Worm (Caenorhabditis elegans) whole organism, L3 larva: ENCODE data around the gene K05F6.8.

Source experiments
- ZK546.5 ChIP-seq: sonication (generic microtip); optimal IDR thresholded peaks from 2 replicates; lab custom pipeline; 2017; ENCODE audit warnings: missing biosample characterization, missing genetic modification characterization
- aly-2 ChIP-seq: fragments of 150-350 bp; optimal IDR thresholded peaks from 2 replicates; lab custom pipeline; 2014; ENCODE audit warnings: missing biosample characterization, missing genetic modification characterization
- ama-1 ChIP-seq: fragments of 150-350 bp; optimal IDR thresholded peaks from 2 replicates; lab custom pipeline; 2018
- ceh-82 ChIP-seq: fragments of 150-350 bp; optimal IDR thresholded peaks from 2 replicates; lab custom pipeline; 2014; ENCODE audit warnings: missing biosample characterization, missing genetic modification characterization
- ceh-9 ChIP-seq: sonication (generic microtip); optimal IDR thresholded peaks from 2 replicates; lab custom pipeline; 2018; ENCODE audit warnings: missing biosample characterization, missing genetic modification characterization
- daf-12 ChIP-seq: fragments of 150-350 bp; optimal IDR thresholded peaks from 2 replicates; lab custom pipeline; 2014; ENCODE audit warnings: missing biosample characterization, missing genetic modification reagents, missing genetic modification characterization
- elt-2 ChIP-seq: sonication (generic microtip); optimal IDR thresholded peaks from 2 replicates; lab custom pipeline; 2016; ENCODE audit warnings: missing genetic modification reagents, mild to moderate bottlenecking, missing genetic modification characterization, missing compliant biosample characterization
- elt-3 ChIP-seq, 3 experiments: fragments of 150-350 bp in 1 of 3; sonication (generic microtip) in 2 of 3; optimal IDR thresholded peaks; 2 replicates in 2 of 3; 4 replicates in 1 of 3; lab custom pipeline; 2014 to 2017; ENCODE audit warnings: missing biosample characterization in 3 of 3, missing genetic modification characterization in 3 of 3
- fkh-10 ChIP-seq: sonication (generic microtip); optimal IDR thresholded peaks from 2 replicates; lab custom pipeline; 2017; ENCODE audit warnings: missing biosample characterization, missing genetic modification reagents, missing genetic modification characterization
- fkh-2 ChIP-seq: fragments of 150-350 bp; optimal IDR thresholded peaks from 2 replicates; lab custom pipeline; 2014; ENCODE audit warnings: missing biosample characterization, missing genetic modification reagents, missing genetic modification characterization
- fos-1 ChIP-seq: fragments of 150-350 bp; optimal IDR thresholded peaks from 2 replicates; lab custom pipeline; 2014; ENCODE audit warnings: missing biosample characterization, missing genetic modification characterization
- hmg-11 ChIP-seq: sonication (generic microtip); optimal IDR thresholded peaks from 2 replicates; lab custom pipeline; 2016; ENCODE audit warnings: missing genetic modification characterization, missing compliant biosample characterization
- jun-1 ChIP-seq: fragments of 150-350 bp; optimal IDR thresholded peaks from 2 replicates; lab custom pipeline; 2014; ENCODE audit warnings: missing biosample characterization, missing genetic modification reagents, missing genetic modification characterization
- lin-15B ChIP-seq: fragments of 150-350 bp; optimal IDR thresholded peaks from 2 replicates; lab custom pipeline; 2014; ENCODE audit warnings: missing biosample characterization, missing genetic modification characterization
- lsy-12 ChIP-seq: sonication (generic microtip); optimal IDR thresholded peaks from 2 replicates; lab custom pipeline; 2016; ENCODE audit warnings: mild to moderate bottlenecking, missing genetic modification characterization, missing compliant biosample characterization
- mml-1 ChIP-seq: fragments of 150-350 bp; sonication (generic microtip); optimal IDR thresholded peaks from 3 replicates; lab custom pipeline; 2014; ENCODE audit warnings: missing biosample characterization, missing genetic modification characterization
- nfya-1 ChIP-seq: sonication (generic microtip); optimal IDR thresholded peaks from 2 replicates; lab custom pipeline; 2017; ENCODE audit warnings: missing genetic modification characterization, mild to moderate bottlenecking, missing compliant biosample characterization, antibody characterized with exemption, moderate library complexity; ENCODE audit not compliant: insufficient read depth
- nhr-11 ChIP-seq: fragments of 150-350 bp; optimal IDR thresholded peaks from 2 replicates; lab custom pipeline; 2014; ENCODE audit warnings: missing biosample characterization, missing genetic modification characterization
- nhr-25 ChIP-seq: sonication (generic microtip); optimal IDR thresholded peaks from 2 replicates; lab custom pipeline; 2017; ENCODE audit warnings: missing biosample characterization, missing genetic modification characterization
- nhr-28 ChIP-seq: fragments of 150-350 bp; optimal IDR thresholded peaks from 2 replicates; lab custom pipeline; 2014; ENCODE audit warnings: missing biosample characterization, missing genetic modification characterization
- nhr-43 ChIP-seq: sonication (generic microtip); optimal IDR thresholded peaks from 2 replicates; lab custom pipeline; 2016; ENCODE audit warnings: mild to moderate bottlenecking, missing genetic modification characterization, missing compliant biosample characterization; ENCODE audit not compliant: poor library complexity, severe bottlenecking
- nhr-67 ChIP-seq: fragments of 150-350 bp; optimal IDR thresholded peaks from 2 replicates; lab custom pipeline; 2014; ENCODE audit warnings: missing biosample characterization, missing genetic modification characterization
- pha-4 ChIP-seq: fragments of 150-350 bp; optimal IDR thresholded peaks from 2 replicates; lab custom pipeline; 2014; ENCODE audit warnings: missing biosample characterization, missing genetic modification reagents, missing genetic modification characterization
- pqm-1 ChIP-seq: fragments of 150-350 bp; optimal IDR thresholded peaks from 2 replicates; lab custom pipeline; 2017; ENCODE audit warnings: missing biosample characterization, missing genetic modification characterization, inconsistent platforms
- sea-2 ChIP-seq: fragments of 150-350 bp; sonication (generic microtip); optimal IDR thresholded peaks from 4 replicates; lab custom pipeline; 2014; ENCODE audit warnings: missing biosample characterization, missing genetic modification reagents, missing genetic modification characterization
- snpc-4 ChIP-seq: fragments of 150-350 bp; optimal IDR thresholded peaks from 2 replicates; lab custom pipeline; 2014; ENCODE audit warnings: missing biosample characterization, missing genetic modification characterization
- tbx-2 ChIP-seq: sonication (generic microtip); optimal IDR thresholded peaks from 2 replicates; lab custom pipeline; 2016; ENCODE audit warnings: mild to moderate bottlenecking, missing genetic modification characterization, missing compliant biosample characterization
- unc-39 ChIP-seq: sonication (generic microtip); optimal IDR thresholded peaks from 4 replicates; lab custom pipeline; 2017; ENCODE audit warnings: missing biosample characterization, missing genetic modification characterization
- unc-62 ChIP-seq: fragments of 150-350 bp; sonication (generic microtip); optimal IDR thresholded peaks from 4 replicates; lab custom pipeline; 2014; ENCODE audit warnings: missing biosample characterization, missing genetic modification reagents, missing genetic modification characterization
- ztf-11 ChIP-seq: fragments of 150-350 bp; optimal IDR thresholded peaks from 2 replicates; lab custom pipeline; 2014; ENCODE audit warnings: missing biosample characterization, missing genetic modification characterization
- ztf-4 ChIP-seq: fragments of 150-350 bp; optimal IDR thresholded peaks from 2 replicates; lab custom pipeline; 2014; ENCODE audit warnings: missing biosample characterization, missing genetic modification characterization

Gene K05F6.8

ce11 chrII:1567646-1568045 lies at the start of gene K05F6.8:
K05F6.8 (minus strand) TSS chrII:1567746.
- TF ChIP-seq nhr-67 (tag; lab: Kevin White, UChicago) (no peak), ama-1 (lab: Kevin White, UChicago) (no peak), nhr-28 (tag; lab: Kevin White, UChicago) (no peak)

- TF ChIP-seq unc-39 (tag; lab: Kevin White, UChicago) (no peak), nhr-43 (tag; lab: Kevin White, UChicago) (no peak), tbx-2 (tag; lab: Kevin White, UChicago) (no peak), elt-2 (tag; lab: Kevin White, UChicago) (no peak), fos-1 (tag; lab: Kevin White, UChicago) (no peak), unc-62 (no peak), snpc-4 (tag; lab: Kevin White, UChicago) (no peak), mml-1 (tag; lab: Kevin White, UChicago) (no peak), nhr-11 (no peak), ztf-4 (tag; lab: Kevin White, UChicago) (no peak), aly-2 (tag; lab: Kevin White, UChicago) (no peak), pha-4 (tag; lab: Kevin White, UChicago) (no peak), daf-12 (tag; lab: Kevin White, UChicago) (no peak), ceh-82 (tag; lab: Kevin White, UChicago) (no peak), nhr-25 (tag; lab: Kevin White, UChicago) (no peak), ama-1 (lab: Kevin White, UChicago) (no peak), pqm-1 (no peak), ceh-9 (tag; lab: Kevin White, UChicago) (no peak), lsy-12 (no peak), fkh-10 (GFP tag; lab: Kevin White, UChicago) (no peak)
Measured at ce11 chrII:1616382-1616781, 48.8 kb upstream of the K05F6.8 start, which contains the start of gene fbxa-165. fbxa-165 (minus strand) TSS chrII:1616482.

- no peak for TF ChIP-seq snpc-4 (tag; lab: Kevin White, UChicago)
- TF ChIP-seq elt-3 (tag; optimal IDR thresholded peaks at IDR 0.05; lab: Kevin White, UChicago), result no peak
- no peak for TF ChIP-seq nhr-43 (tag; lab: Kevin White, UChicago)
- TF ChIP-seq pha-4 (tag; lab: Kevin White, UChicago), result peak; percentile 11
- no peak for TF ChIP-seq hmg-11 (tag; lab: Kevin White, UChicago)
- TF ChIP-seq fkh-10 (GFP tag; lab: Kevin White, UChicago), result no peak
- TF ChIP-seq ztf-11 (tag; lab: Kevin White, UChicago), result no peak
- TF ChIP-seq nhr-25 (tag; lab: Kevin White, UChicago), result no peak
- peak; percentile 32 for TF ChIP-seq elt-2 (tag; lab: Kevin White, UChicago)
Measured at ce11 chrII:1613972-1614371, 46.4 kb upstream of the K05F6.8 start, which contains the start of gene fbxa-164. fbxa-164 (minus strand) TSS chrII:1614072.

ce11 chrII:1610630-1611029 lies 43.1 kb upstream of the K05F6.8 start, which contains the start of gene fbxa-163:
fbxa-163 (minus strand) TSS chrII:1610730.
- TF ChIP-seq sea-2 (GFP tag; lab: Kevin White, UChicago) (no peak), nfya-1 (tag; lab: Kevin White, UChicago) (no peak), elt-2 (tag; lab: Kevin White, UChicago) (peak; percentile 5), unc-39 (tag; lab: Kevin White, UChicago) (no peak), fkh-2 (tag; lab: Kevin White, UChicago) (no peak), ZK546.5 (tag; lab: Kevin White, UChicago) (no peak), lin-15B (tag; lab: Kevin White, UChicago) (no peak), aly-2 (tag; lab: Kevin White, UChicago) (no peak)

ce11 chrII:1608915-1609314 lies 41.4 kb upstream of the K05F6.8 start:
- TF ChIP-seq elt-2 (tag; lab: Kevin White, UChicago), result peak; percentile 88
- TF ChIP-seq jun-1 (tag; lab: Kevin White, UChicago), result peak; percentile 6
- TF ChIP-seq pha-4 (tag; lab: Kevin White, UChicago), result peak; percentile 34
- peak; percentile 14 for TF ChIP-seq pqm-1
- TF ChIP-seq ZK546.5 (tag; lab: Kevin White, UChicago), result no peak
